Fruit fly (Drosophila melanogaster) whole organism, embryonic: Measurements from ENCODE around the gene Usp14.

ENCODE experiments used
- Blimp-1 ChIP-seq: fragments of 200-800 bp; sonication (Bioruptor generic); optimal IDR thresholded peaks from 3 replicates; lab custom pipeline; 2018; ENCODE audit warnings: missing biosample characterization, missing genetic modification characterization, mild to moderate bottlenecking, moderate library complexity, missing genetic modification reagents
- CG12071 ChIP-seq: fragments of 200-800 bp; sonication (Bioruptor generic); optimal IDR thresholded peaks from 3 replicates; lab custom pipeline; 2018; ENCODE audit warnings: missing biosample characterization, mild to moderate bottlenecking, missing genetic modification characterization
- CG4282 ChIP-seq: fragments of 200-800 bp; sonication (Bioruptor generic); optimal IDR thresholded peaks from 2 replicates; lab custom pipeline; 2016; ENCODE audit warnings: missing biosample characterization, missing genetic modification characterization
- CG9609 ChIP-seq: fragments of 200-800 bp; sonication (Bioruptor generic); optimal IDR thresholded peaks from 3 replicates; lab custom pipeline; 2016; ENCODE audit warnings: missing biosample characterization, missing genetic modification characterization
- Lpt ChIP-seq: fragments of >200 bp; optimal IDR thresholded peaks from 2 replicates; lab custom pipeline; 2018; ENCODE audit warnings: missing biosample characterization, missing genetic modification characterization
- NFAT ChIP-seq: fragments of 200-800 bp; sonication (Bioruptor generic); IDR thresholded peaks from 2 replicates; pipeline ENCODE4 v1.3.6; 2022; ENCODE audit warnings: missing biosample characterization, missing genetic modification characterization
- chm ChIP-seq: fragments of 200-800 bp; sonication (Bioruptor generic); IDR thresholded peaks from 2 replicates; pipeline ENCODE4 v1.3.6; 2022; ENCODE audit warnings: missing biosample characterization, missing genetic modification characterization
- crc ChIP-seq: fragments of 200-800 bp; sonication (Bioruptor generic); optimal IDR thresholded peaks from 2 replicates; lab custom pipeline; 2016; ENCODE audit warnings: missing biosample characterization, missing genetic modification characterization
- gcm ChIP-seq: fragments of 200-800 bp; sonication (Bioruptor generic); optimal IDR thresholded peaks from 2 replicates; lab custom pipeline; 2019; ENCODE audit warnings: missing biosample characterization, mild to moderate bottlenecking, missing genetic modification characterization, moderate library complexity
- nom ChIP-seq: fragments of 200-800 bp; sonication (Bioruptor generic); optimal IDR thresholded peaks from 2 replicates; lab custom pipeline; 2017; ENCODE audit warnings: missing biosample characterization, missing genetic modification characterization, mild to moderate bottlenecking, moderate library complexity, missing genetic modification reagents
- pan ChIP-seq, 4 experiments: fragments of >200 bp in 3 of 4; fragments of 200-800 bp in 1 of 4; sonication (Bioruptor generic) in 1 of 4; optimal IDR thresholded peaks in 3 of 4; IDR thresholded peaks in 1 of 4; 2 replicates each; pipeline versions ENCODE4 v1.3.6 to Lab custom; 2017 to 2022; ENCODE audit warnings: missing biosample characterization in 2 of 4, missing genetic modification characterization in 2 of 4, mixed read lengths in 1 of 4

DNA sequence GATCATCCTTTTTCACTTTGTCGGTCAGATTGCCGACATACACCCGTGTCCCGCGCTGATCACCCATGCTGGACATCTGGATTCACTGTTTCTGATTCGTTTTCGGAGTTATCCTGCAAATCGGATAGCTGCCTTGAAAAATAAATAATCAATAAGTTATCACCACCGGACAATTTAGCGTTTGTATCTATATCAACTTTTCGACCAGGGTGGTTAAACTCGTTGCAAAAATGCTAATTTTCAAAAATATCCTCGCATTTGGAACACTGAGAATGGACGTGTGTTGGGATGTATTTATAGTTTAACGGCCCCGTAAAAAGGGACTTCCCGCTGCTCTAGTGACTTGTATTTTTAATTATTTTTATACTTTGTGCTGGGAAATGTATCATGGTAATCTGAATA lies 50.9 kb downstream of the Usp14 start, which contains the start of gene Rsf1:
- TF ChIP-seq CG9609 (GFP tag; lab: Kevin White, UChicago) (no peak), Lpt (no peak), CG4282 (GFP tag; lab: Kevin White, UChicago) (no peak), nom (GFP tag; lab: Kevin White, UChicago) (peak; percentile 1), Blimp-1 (GFP tag; lab: Kevin White, UChicago) (no peak), crc (GFP tag; lab: Kevin White, UChicago) (no peak), CG12071 (GFP tag; lab: Kevin White, UChicago) (no peak), chm (GFP tag; lab: Robert Waterston, UW) (no peak), pan (optimal IDR thresholded peaks at IDR 0.05; lab: Kevin White, UChicago) (no peak), pan (GFP tag; optimal IDR thresholded peaks at IDR 0.05 in 1 of 2, IDR thresholded peaks at IDR 0.05 in 1 of 2) (no peak), NFAT (GFP tag; lab: Robert Waterston, UW) (no peak), gcm (no peak)
